Fruit fly (Drosophila melanogaster) whole organism, embryonic: Measurements from ENCODE around the gene Bsg.
A peak's percentile ranks its signal among the peaks of the same experiment; 100 is the strongest.

Experiments used
- Atf3 ChIP-seq: fragments of 200-800 bp; sonication (Bioruptor generic); optimal IDR thresholded peaks from 3 replicates; lab custom pipeline; 2016; ENCODE audit warnings: missing biosample characterization, missing genetic modification characterization
- B-H1 ChIP-seq: fragments of 200-800 bp; sonication (Bioruptor generic); IDR thresholded peaks from 3 replicates; pipeline ENCODE4 v1.3.6; 2022; ENCODE audit warnings: missing biosample characterization, missing genetic modification characterization
- Bdp1 ChIP-seq: fragments of 200-800 bp; sonication (Bioruptor generic); optimal IDR thresholded peaks from 3 replicates; lab custom pipeline; 2016; ENCODE audit warnings: missing biosample characterization, missing genetic modification characterization
- CG10321 ChIP-seq: fragments of 200-800 bp; sonication (Bioruptor generic); IDR thresholded peaks from 2 replicates; pipeline ENCODE4 v1.3.6; 2022; ENCODE audit warnings: missing biosample characterization, missing genetic modification characterization
- CG11085 ChIP-seq: fragments of 200-800 bp; sonication (Bioruptor generic); IDR thresholded peaks from 2 replicates; pipeline ENCODE4 v1.3.6; 2022; ENCODE audit warnings: missing biosample characterization, missing genetic modification characterization
- CG11398 ChIP-seq: fragments of 200-800 bp; sonication (Bioruptor generic); optimal IDR thresholded peaks from 2 replicates; lab custom pipeline; 2016; ENCODE audit warnings: missing biosample characterization, missing genetic modification characterization
- CG11560 ChIP-seq: fragments of 200-800 bp; sonication (Bioruptor generic); IDR thresholded peaks from 3 replicates; pipeline ENCODE4 v1.3.6; 2022; ENCODE audit warnings: missing biosample characterization, missing genetic modification characterization
- CG12659 ChIP-seq: fragments of 200-800 bp; sonication (Bioruptor generic); optimal IDR thresholded peaks from 3 replicates; lab custom pipeline; 2017; ENCODE audit warnings: mild to moderate bottlenecking, missing biosample characterization, missing genetic modification reagents, missing genetic modification characterization
- CG12942 ChIP-seq: fragments of 200-800 bp; sonication (Bioruptor generic); optimal IDR thresholded peaks from 3 replicates; lab custom pipeline; 2016; ENCODE audit warnings: missing biosample characterization, missing genetic modification characterization
- CG13123 ChIP-seq: fragments of 200-800 bp; sonication (Bioruptor generic); optimal IDR thresholded peaks from 2 replicates; lab custom pipeline; 2016; ENCODE audit warnings: missing biosample characterization, missing genetic modification characterization
- CG1602 ChIP-seq: fragments of 200-800 bp; sonication (Bioruptor generic); optimal IDR thresholded peaks from 3 replicates; lab custom pipeline; 2016; ENCODE audit warnings: missing biosample characterization, missing genetic modification characterization
- CG1603 ChIP-seq: fragments of 200-800 bp; sonication (Bioruptor generic); optimal IDR thresholded peaks from 2 replicates; lab custom pipeline; 2019; ENCODE audit warnings: missing biosample characterization, mild to moderate bottlenecking, missing genetic modification characterization, moderate library complexity
- CG17361 ChIP-seq: fragments of 200-800 bp; sonication (Bioruptor generic); IDR thresholded peaks from 3 replicates; pipeline ENCODE4 v1.3.6; 2022; ENCODE audit warnings: missing biosample characterization, missing genetic modification characterization
- CG17568 ChIP-seq: fragments of 200-800 bp; sonication (Bioruptor generic); optimal IDR thresholded peaks from 2 replicates; lab custom pipeline; 2018; ENCODE audit warnings: missing biosample characterization, mild to moderate bottlenecking, missing genetic modification characterization, moderate library complexity
- CG18619 ChIP-seq: fragments of 200-800 bp; sonication (Bioruptor generic); optimal IDR thresholded peaks from 3 replicates; lab custom pipeline; 2017; ENCODE audit warnings: missing biosample characterization, mild to moderate bottlenecking, missing genetic modification characterization
- CG18764 ChIP-seq: fragments of 200-800 bp; sonication (Bioruptor generic); optimal IDR thresholded peaks from 3 replicates; lab custom pipeline; 2016; ENCODE audit warnings: missing biosample characterization, missing genetic modification characterization
- CG32532 ChIP-seq: fragments of 200-800 bp; sonication (Bioruptor generic); IDR thresholded peaks from 2 replicates; pipeline ENCODE4 v1.3.6; 2022; ENCODE audit warnings: missing biosample characterization, missing genetic modification characterization
- CG3726 ChIP-seq: fragments of 200-800 bp; sonication (Bioruptor generic); IDR thresholded peaks from 3 replicates; pipeline ENCODE4, ENCODE4 v1.3.6; 2022; ENCODE audit warnings: missing biosample characterization, missing genetic modification characterization
- CG3847 ChIP-seq: fragments of 200-800 bp; sonication (Bioruptor generic); IDR thresholded peaks from 2 replicates; pipeline ENCODE4 v1.3.6; 2022; ENCODE audit warnings: missing biosample characterization, missing genetic modification characterization
- CG42726 ChIP-seq: fragments of 200-800 bp; sonication (Bioruptor generic); IDR thresholded peaks from 2 replicates; pipeline ENCODE4 v1.3.6; 2022; ENCODE audit warnings: missing biosample characterization, missing genetic modification characterization; ENCODE audit not compliant: partially characterized antibody
- CG6765 ChIP-seq: fragments of 200-800 bp; sonication (Bioruptor generic); optimal IDR thresholded peaks from 3 replicates; lab custom pipeline; 2017; ENCODE audit warnings: missing biosample characterization, mild to moderate bottlenecking, missing genetic modification characterization
- CG7928 ChIP-seq: fragments of 200-800 bp; sonication (Bioruptor generic); optimal IDR thresholded peaks from 2 replicates; lab custom pipeline; 2017; ENCODE audit warnings: missing biosample characterization, mild to moderate bottlenecking, missing genetic modification characterization
- CG9215 ChIP-seq: fragments of 200-800 bp; sonication (Bioruptor generic); IDR thresholded peaks from 2 replicates; pipeline ENCODE4 v1.3.6; 2022; ENCODE audit warnings: missing biosample characterization, missing genetic modification characterization
- CG9932 ChIP-seq: fragments of 200-800 bp; sonication (Bioruptor generic); IDR thresholded peaks from 2 replicates; pipeline ENCODE4 v1.3.6; 2022; ENCODE audit warnings: missing biosample characterization, missing genetic modification characterization
- Camta ChIP-seq: fragments of 200-800 bp; sonication (Bioruptor generic); optimal IDR thresholded peaks from 2 replicates; lab custom pipeline; 2016; ENCODE audit warnings: missing biosample characterization, missing genetic modification characterization
- D19A ChIP-seq: fragments of 200-800 bp; optimal IDR thresholded peaks from 3 replicates; lab custom pipeline; 2019; ENCODE audit warnings: missing biosample characterization, mild to moderate bottlenecking, missing genetic modification characterization, moderate library complexity
- Dek ChIP-seq: fragments of 200-800 bp; sonication (Bioruptor generic); optimal IDR thresholded peaks from 3 replicates; lab custom pipeline; 2019; ENCODE audit warnings: missing biosample characterization, mild to moderate bottlenecking, missing genetic modification characterization, moderate library complexity
- ERR ChIP-seq: fragments of 200-800 bp; sonication (Bioruptor generic); optimal IDR thresholded peaks from 2 replicates; lab custom pipeline; 2016; ENCODE audit warnings: missing biosample characterization, missing genetic modification characterization
- Elba2 ChIP-seq: fragments of 200-800 bp; sonication (Bioruptor generic); optimal IDR thresholded peaks from 3 replicates; lab custom pipeline; 2016; ENCODE audit warnings: missing biosample characterization, missing genetic modification characterization
- Ets65A ChIP-seq: fragments of 200-800 bp; sonication (Bioruptor generic); peaks from one replicate; lab custom pipeline; 2016; ENCODE audit warnings: missing biosample characterization, missing genetic modification characterization
- Oaz ChIP-seq: fragments of 200-800 bp; sonication (Bioruptor generic); IDR thresholded peaks from 2 replicates; pipeline ENCODE4 v1.3.6; 2022; ENCODE audit warnings: missing biosample characterization, missing genetic modification characterization
- br ChIP-seq: fragments of >200 bp; optimal IDR thresholded peaks from 2 replicates; lab custom pipeline; 2017
- caup ChIP-seq: fragments of 200-800 bp; sonication (Bioruptor generic); optimal IDR thresholded peaks from 3 replicates; lab custom pipeline; 2017; ENCODE audit warnings: missing biosample characterization, mild to moderate bottlenecking, missing genetic modification characterization, moderate library complexity; ENCODE audit not compliant: severe bottlenecking
- chm ChIP-seq: fragments of 200-800 bp; sonication (Bioruptor generic); IDR thresholded peaks from 2 replicates; pipeline ENCODE4 v1.3.6; 2022; ENCODE audit warnings: missing biosample characterization, missing genetic modification characterization
- chn ChIP-seq: fragments of 200-800 bp; sonication (Bioruptor generic); optimal IDR thresholded peaks from 2 replicates; lab custom pipeline; 2016; ENCODE audit warnings: missing biosample characterization, missing genetic modification characterization
- dimm ChIP-seq: fragments of 200-800 bp; sonication (Bioruptor generic); IDR thresholded peaks from 2 replicates; pipeline ENCODE4 v1.3.6; 2022; ENCODE audit warnings: missing biosample characterization, missing genetic modification characterization
- eyg ChIP-seq: fragments of 200-800 bp; sonication (Bioruptor generic); optimal IDR thresholded peaks from 3 replicates; lab custom pipeline; 2016; ENCODE audit warnings: missing biosample characterization, missing genetic modification characterization
- gem ChIP-seq: fragments of 200-800 bp; sonication (Bioruptor generic); optimal IDR thresholded peaks from 2 replicates; lab custom pipeline; 2019; ENCODE audit warnings: missing biosample characterization, mild to moderate bottlenecking, missing genetic modification characterization, moderate library complexity
- hkb ChIP-seq, 2 experiments: fragments of 200-800 bp in 1 of 2; fragments of >200 bp in 1 of 2; sonication (Bioruptor generic) in 1 of 2; IDR thresholded peaks in 1 of 2; optimal IDR thresholded peaks in 1 of 2; 2 replicates each; pipeline versions ENCODE4 v1.3.6 to Lab custom; 2017 to 2022; ENCODE audit warnings: missing biosample characterization in 1 of 2, missing genetic modification characterization in 1 of 2
- ind ChIP-seq: fragments of 200-800 bp; sonication (Bioruptor generic); optimal IDR thresholded peaks from 3 replicates; lab custom pipeline; 2016; ENCODE audit warnings: missing biosample characterization, missing genetic modification characterization
- p53 ChIP-seq: fragments of 200-800 bp; sonication (Bioruptor generic); optimal IDR thresholded peaks from 2 replicates; lab custom pipeline; 2016; ENCODE audit warnings: missing biosample characterization, missing genetic modification characterization
- pan ChIP-seq, 4 experiments: fragments of >200 bp in 3 of 4; fragments of 200-800 bp in 1 of 4; sonication (Bioruptor generic) in 1 of 4; optimal IDR thresholded peaks in 3 of 4; IDR thresholded peaks in 1 of 4; 2 replicates each; pipeline versions ENCODE4 v1.3.6 to Lab custom; 2017 to 2022; ENCODE audit warnings: missing biosample characterization in 2 of 4, missing genetic modification characterization in 2 of 4, mixed read lengths in 1 of 4
- prd ChIP-seq, 3 experiments: fragments of >200 bp in 2 of 3; fragments of 200-800 bp in 1 of 3; sonication (Bioruptor generic) in 1 of 3; optimal IDR thresholded peaks in 2 of 3; IDR thresholded peaks in 1 of 3; 2 replicates in 2 of 3; 3 replicates in 1 of 3; pipeline versions ENCODE4 v1.3.6 to Lab custom; 2017 to 2022; ENCODE audit warnings: missing biosample characterization in 1 of 3, missing genetic modification characterization in 1 of 3
- psq ChIP-seq: fragments of 200-800 bp; sonication (Bioruptor generic); optimal IDR thresholded peaks from 2 replicates; lab custom pipeline; 2017; ENCODE audit warnings: missing biosample characterization, missing genetic modification characterization
- run ChIP-seq: fragments of 200-800 bp; sonication (Bioruptor generic); optimal IDR thresholded peaks from 3 replicates; lab custom pipeline; 2018; ENCODE audit warnings: missing biosample characterization, mild to moderate bottlenecking, missing genetic modification characterization
- salm ChIP-seq: fragments of 200-800 bp; sonication (Bioruptor generic); optimal IDR thresholded peaks from 2 replicates; lab custom pipeline; 2018; ENCODE audit warnings: missing biosample characterization, mild to moderate bottlenecking, missing genetic modification characterization
- seq ChIP-seq: fragments of 200-800 bp; sonication (Bioruptor generic); IDR thresholded peaks from 2 replicates; pipeline ENCODE4 v1.3.6; 2022; ENCODE audit warnings: missing biosample characterization, missing genetic modification characterization
- slp2 ChIP-seq: fragments of 200-800 bp; sonication (Bioruptor generic); optimal IDR thresholded peaks from 2 replicates; lab custom pipeline; 2016; ENCODE audit warnings: missing biosample characterization, missing genetic modification characterization
- wdn ChIP-seq: fragments of 200-800 bp; sonication (Bioruptor generic); IDR thresholded peaks from 2 replicates; pipeline ENCODE4 v1.3.6; 2022; ENCODE audit warnings: missing biosample characterization, missing genetic modification characterization
- zfh1 ChIP-seq: fragments of 200-800 bp; sonication (Bioruptor generic); IDR thresholded peaks from 3 replicates; pipeline ENCODE4 v1.3.6; 2022; ENCODE audit warnings: missing biosample characterization, missing genetic modification characterization

Gene Bsg

DNA sequence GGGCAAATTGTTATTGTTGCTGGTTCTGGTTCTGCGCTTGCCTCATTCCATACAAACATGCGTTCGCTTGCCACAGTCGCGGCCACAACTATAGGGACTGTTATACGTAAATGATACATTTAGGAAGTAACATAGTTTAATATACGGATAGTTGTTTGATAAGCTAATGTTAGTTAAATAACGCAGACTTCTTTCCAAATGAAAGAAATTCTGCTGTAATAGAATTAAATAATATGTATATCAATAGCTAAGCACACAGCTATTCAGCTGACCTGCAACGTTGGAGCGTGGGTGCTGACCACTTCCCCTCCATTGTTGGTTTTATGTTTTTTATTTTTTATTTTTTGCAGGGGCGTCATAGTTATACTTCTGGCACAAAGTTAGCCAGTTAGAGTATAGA, 48.5 kb upstream of the Bsg start (continued):
- no peak for TF ChIP-seq Atf3 (GFP tag; lab: Kevin White, UChicago)
- peak; percentile 31 for TF ChIP-seq CG6765
- TF ChIP-seq chn (GFP tag; lab: Kevin White, UChicago), result peak; percentile 37
- peak; percentile 51 for TF ChIP-seq ind (GFP tag; lab: Kevin White, UChicago)
- no peak for TF ChIP-seq hkb (optimal IDR thresholded peaks at IDR 0.05; lab: Kevin White, UChicago)
- peak; percentile 86 for TF ChIP-seq hkb (GFP tag; IDR thresholded peaks at IDR 0.05; lab: Robert Waterston, UW)
- peak; percentile 49 for TF ChIP-seq CG9215 (GFP tag; lab: Robert Waterston, UW)
- no peak for TF ChIP-seq CG13123 (GFP tag; lab: Kevin White, UChicago)
- no peak for TF ChIP-seq CG7928 (GFP tag; lab: Kevin White, UChicago)
- peak; percentile 39 for TF ChIP-seq run
- peak; percentile 76 for TF ChIP-seq gem
- TF ChIP-seq CG11085 (GFP tag; lab: Robert Waterston, UW), result no peak
- TF ChIP-seq CG18764 (GFP tag; lab: Kevin White, UChicago), result peak; percentile 4
- no peak for TF ChIP-seq br
- TF ChIP-seq chm, result peak; percentile 67; the same call in 1 of the 2 replicates
- TF ChIP-seq CG11560 (tag; lab: Robert Waterston, UW), result 0 out of 3 replicates have a peak, but pooled peaks have one; percentile 19
- peak; percentile 53 for TF ChIP-seq caup (GFP tag; lab: Kevin White, UChicago)
- TF ChIP-seq CG18619 (GFP tag; lab: Kevin White, UChicago), result peak; percentile 23
- peak; percentile 43 for TF ChIP-seq CG3847 (GFP tag; lab: Robert Waterston, UW)
- TF ChIP-seq CG1603 (tag; lab: Kevin White, UChicago), result peak; percentile 71
- 0 out of 3 replicates have a peak, but pooled peaks have one; percentile 43 for TF ChIP-seq CG3726 (GFP tag; lab: Robert Waterston, UW)
- TF ChIP-seq wdn (GFP tag; lab: Robert Waterston, UW), result no peak
- TF ChIP-seq Bdp1, result peak; percentile 6
- TF ChIP-seq pan (optimal IDR thresholded peaks at IDR 0.05; lab: Kevin White, UChicago), result no peak
- TF ChIP-seq pan (GFP tag; optimal IDR thresholded peaks at IDR 0.05 in 1 of 2, IDR thresholded peaks at IDR 0.05 in 1 of 2), result peak in 1 of 2 experiments; percentile 56
- TF ChIP-seq CG32532 (GFP tag; lab: Robert Waterston, UW), result peak; percentile 69
- TF ChIP-seq Dek (tag; lab: Kevin White, UChicago), result peak; percentile 40
- TF ChIP-seq D19A (tag; lab: Kevin White, UChicago), result peak; percentile 61
- no peak for TF ChIP-seq slp2 (GFP tag; lab: Kevin White, UChicago)
- TF ChIP-seq CG12942, result peak; percentile 14
- no peak for TF ChIP-seq CG11398 (GFP tag; lab: Kevin White, UChicago)
- TF ChIP-seq CG9932 (GFP tag; lab: Robert Waterston, UW), result peak; percentile 31; the same call in 1 of the 2 replicates
- no peak for TF ChIP-seq Elba2
- TF ChIP-seq prd (optimal IDR thresholded peaks at IDR 0.05; lab: Kevin White, UChicago), result no peak
- peak; percentile 74; the same call in 2 of the 3 replicates for TF ChIP-seq prd (GFP tag; IDR thresholded peaks at IDR 0.05; lab: Robert Waterston, UW)
- TF ChIP-seq CG12659 (GFP tag; lab: Kevin White, UChicago), result peak; percentile 42
- no peak for TF ChIP-seq CG10321 (GFP tag; lab: Robert Waterston, UW)
- TF ChIP-seq CG17568 (GFP tag; lab: Kevin White, UChicago), result peak; percentile 43
- TF ChIP-seq salm, result no peak
- no peak for TF ChIP-seq ERR
- TF ChIP-seq CG1602 (GFP tag; lab: Kevin White, UChicago), result peak; percentile 0
- TF ChIP-seq seq (GFP tag; lab: Robert Waterston, UW), result peak; percentile 78
- no peak for TF ChIP-seq CG42726 (GFP tag; lab: Robert Waterston, UW)
- peak; percentile 23; the same call in 2 of the 3 replicates for TF ChIP-seq zfh1 (GFP tag; lab: Robert Waterston, UW)
- peak; percentile 48 for TF ChIP-seq Camta
- peak; percentile 43; the same call in 2 of the 3 replicates for TF ChIP-seq B-H1 (GFP tag; lab: Robert Waterston, UW)
- TF ChIP-seq p53 (GFP tag; lab: Kevin White, UChicago), result no peak
- TF ChIP-seq Oaz (GFP tag; lab: Robert Waterston, UW), result 0 out of 2 replicates have a peak, but pooled peaks have one; percentile 29
- TF ChIP-seq psq, result no peak
- peak; percentile 20 for TF ChIP-seq Ets65A
- peak; percentile 58 for TF ChIP-seq CG17361
- TF ChIP-seq dimm, result 0 out of 2 replicates have a peak, but pooled peaks have one; percentile 14
- TF ChIP-seq eyg, result peak; percentile 20
